Worm (Caenorhabditis elegans) whole organism, young adult: ENCODE data around the gene C31B8.16.

ENCODE experiments used
- B0019.2 ChIP-seq: fragments of 200-800 bp; sonication (Bioruptor generic); conservative IDR thresholded peaks from 2 replicates; pipeline ENCODE4 v1.3.6; 2022; ENCODE audit warnings: missing genetic modification reagents, missing genetic modification characterization, missing compliant biosample characterization
- C06A6.2 ChIP-seq: fragments of 200-800 bp; sonication (Bioruptor generic); conservative IDR thresholded peaks from 2 replicates; pipeline ENCODE4 v1.3.6; 2022; ENCODE audit warnings: missing genetic modification characterization, missing compliant biosample characterization
- F10E7.11 ChIP-seq: sonication (generic microtip); optimal IDR thresholded peaks from 2 replicates; lab custom pipeline; 2017; ENCODE audit warnings: mild to moderate bottlenecking, missing genetic modification characterization, moderate library complexity, missing compliant biosample characterization
- F23B12.7 ChIP-seq: sonication (generic microtip); optimal IDR thresholded peaks from 2 replicates; lab custom pipeline; 2017; ENCODE audit warnings: missing genetic modification characterization, mild to moderate bottlenecking, missing compliant biosample characterization, antibody characterized with exemption, moderate library complexity; ENCODE audit not compliant: insufficient read depth
- F37B4.10 ChIP-seq: fragments of 200-800 bp; sonication (Bioruptor generic); IDR thresholded peaks from 2 replicates; pipeline ENCODE4 v1.3.6; 2022; ENCODE audit warnings: missing genetic modification characterization, missing compliant biosample characterization
- F55B11.4 ChIP-seq: sonication (generic microtip); optimal IDR thresholded peaks from 2 replicates; lab custom pipeline; 2016; ENCODE audit warnings: missing compliant biosample characterization, missing genetic modification characterization, borderline replicate concordance; ENCODE audit not compliant: insufficient read depth
- Y79H2A.3 ChIP-seq: fragments of 200-800 bp; sonication (Bioruptor generic); conservative IDR thresholded peaks from 2 replicates; pipeline ENCODE4 v1.3.6; 2022; ENCODE audit warnings: missing genetic modification reagents, missing genetic modification characterization, missing compliant biosample characterization
- akir-1 ChIP-seq: fragments of 200-800 bp; sonication (Bioruptor generic); optimal IDR thresholded peaks from 2 replicates; lab custom pipeline; 2018; ENCODE audit warnings: mild to moderate bottlenecking, missing genetic modification characterization, moderate library complexity, missing compliant biosample characterization
- attf-6 ChIP-seq: fragments of 200-800 bp; sonication (Bioruptor generic); IDR thresholded peaks from 2 replicates; pipeline ENCODE4 v1.3.6; 2022; ENCODE audit warnings: missing genetic modification reagents, missing genetic modification characterization, missing compliant biosample characterization
- ceh-27 ChIP-seq: fragments of 200-800 bp; sonication (Bioruptor generic); optimal IDR thresholded peaks from 2 replicates; lab custom pipeline; 2018; ENCODE audit warnings: mild to moderate bottlenecking, missing genetic modification characterization, moderate library complexity, missing compliant biosample characterization
- ceh-79 ChIP-seq: sonication (generic microtip); optimal IDR thresholded peaks from 2 replicates; lab custom pipeline; 2017; ENCODE audit warnings: mild to moderate bottlenecking, missing genetic modification characterization, missing compliant biosample characterization
- dpl-1 ChIP-seq: fragments of 150-350 bp; optimal IDR thresholded peaks from 2 replicates; lab custom pipeline; 2014; ENCODE audit warnings: missing biosample characterization, missing genetic modification reagents, missing genetic modification characterization
- gei-17 ChIP-seq: fragments of 200-800 bp; sonication (Bioruptor generic); optimal IDR thresholded peaks from 2 replicates; lab custom pipeline; 2018; ENCODE audit warnings: mild to moderate bottlenecking, missing genetic modification characterization, missing compliant biosample characterization
- him-1 ChIP-seq: sonication (generic microtip); optimal IDR thresholded peaks from 2 replicates; lab custom pipeline; 2016; ENCODE audit warnings: missing genotype, missing genetic modification reagents, missing genetic modification characterization, missing compliant biosample characterization
- hlh-12 ChIP-seq: sonication (generic microtip); optimal IDR thresholded peaks from 2 replicates; lab custom pipeline; 2016; ENCODE audit warnings: missing genetic modification characterization, missing compliant biosample characterization
- hmg-1.2 ChIP-seq: fragments of 200-800 bp; sonication (Bioruptor generic); IDR thresholded peaks from 2 replicates; pipeline ENCODE4 v1.3.6; 2022; ENCODE audit warnings: missing genetic modification reagents, missing genetic modification characterization, missing compliant biosample characterization
- hsf-1 ChIP-seq: fragments of 200-800 bp; sonication (Bioruptor generic); IDR thresholded peaks from 2 replicates; pipeline ENCODE4 v1.3.6; 2022; ENCODE audit warnings: missing genetic modification reagents, missing genetic modification characterization, missing compliant biosample characterization
- lag-1 ChIP-seq: fragments of 200-800 bp; sonication (Bioruptor generic); IDR thresholded peaks from 2 replicates; pipeline ENCODE4 v1.3.6; 2022; ENCODE audit warnings: missing genetic modification reagents, missing genetic modification characterization, missing compliant biosample characterization
- lin-26 ChIP-seq: fragments of 200-800 bp; sonication (Bioruptor generic); IDR thresholded peaks from 2 replicates; pipeline ENCODE4 v1.3.6; 2022; ENCODE audit warnings: missing genetic modification reagents, missing genetic modification characterization, missing compliant biosample characterization
- lin-35 ChIP-seq, 3 experiments: fragments of 150-350 bp in 2 of 3; sonication (generic microtip) in 1 of 3; optimal IDR thresholded peaks; 2 replicates each; lab custom pipeline; 2014 to 2018; ENCODE audit warnings: missing biosample characterization in 3 of 3, missing genetic modification characterization in 3 of 3, missing genetic modification reagents in 3 of 3
- madf-3 ChIP-seq: fragments of 200-800 bp; sonication (Bioruptor generic); IDR thresholded peaks from 2 replicates; pipeline ENCODE4 v1.3.6; 2022; ENCODE audit warnings: missing genetic modification reagents, missing genetic modification characterization, missing compliant biosample characterization
- mel-28 ChIP-seq: sonication (generic microtip); optimal IDR thresholded peaks from 2 replicates; lab custom pipeline; 2016; ENCODE audit warnings: borderline replicate concordance, mild to moderate bottlenecking, missing genetic modification characterization, missing compliant biosample characterization
- mes-4 ChIP-seq: sonication (generic microtip); optimal IDR thresholded peaks from 2 replicates; lab custom pipeline; 2016; ENCODE audit warnings: missing genotype, missing genetic modification characterization, missing compliant biosample characterization
- mxl-1 ChIP-seq: sonication (generic microtip); optimal IDR thresholded peaks from 2 replicates; lab custom pipeline; 2016; ENCODE audit warnings: missing genetic modification characterization, missing compliant biosample characterization
- nhr-27 ChIP-seq: fragments of 200-800 bp; sonication (Bioruptor generic); optimal IDR thresholded peaks from 2 replicates; lab custom pipeline; 2018; ENCODE audit warnings: mild to moderate bottlenecking, missing genetic modification characterization, moderate library complexity, missing compliant biosample characterization
- nhr-80 ChIP-seq: sonication (generic microtip); optimal IDR thresholded peaks from 2 replicates; lab custom pipeline; 2016; ENCODE audit warnings: missing genetic modification characterization, missing compliant biosample characterization
- pbrm-1 ChIP-seq: fragments of 200-800 bp; sonication (Bioruptor generic); IDR thresholded peaks from 2 replicates; pipeline ENCODE4 v1.3.6; 2022; ENCODE audit warnings: missing genetic modification reagents, missing genetic modification characterization, missing compliant biosample characterization
- pha-4 ChIP-seq: fragments of 150-350 bp; sonication (generic microtip); optimal IDR thresholded peaks from 2 replicates; lab custom pipeline; 2014; ENCODE audit warnings: missing biosample characterization, missing genetic modification reagents, missing genetic modification characterization
- repo-1 ChIP-seq: sonication (generic microtip); optimal IDR thresholded peaks from 2 replicates; lab custom pipeline; 2017; ENCODE audit warnings: mild to moderate bottlenecking, missing genetic modification characterization, missing compliant biosample characterization
- snpc-1.1 ChIP-seq: sonication (generic microtip); optimal IDR thresholded peaks from 2 replicates; lab custom pipeline; 2017; ENCODE audit warnings: missing genetic modification characterization, mild to moderate bottlenecking, missing compliant biosample characterization, antibody characterized with exemption, moderate library complexity, missing genotype, missing genetic modification reagents; ENCODE audit not compliant: insufficient read depth
- sptf-2 ChIP-seq: fragments of 200-800 bp; sonication (Bioruptor generic); optimal IDR thresholded peaks from 2 replicates; lab custom pipeline; 2018; ENCODE audit warnings: mild to moderate bottlenecking, missing genetic modification characterization, missing compliant biosample characterization
- unc-62 ChIP-seq: fragments of 150-350 bp; optimal IDR thresholded peaks from 2 replicates; lab custom pipeline; 2014; ENCODE audit warnings: missing biosample characterization, missing genetic modification reagents, missing genetic modification characterization
- ztf-26 ChIP-seq: sonication (generic microtip); optimal IDR thresholded peaks from 2 replicates; lab custom pipeline; 2017; ENCODE audit warnings: missing genetic modification characterization, missing compliant biosample characterization
- ztf-6 ChIP-seq: fragments of 200-800 bp; sonication (Bioruptor generic); IDR thresholded peaks from 2 replicates; pipeline ENCODE4 v1.3.6; 2022; ENCODE audit warnings: missing genetic modification reagents, missing genetic modification characterization, missing compliant biosample characterization

Gene C31B8.16

DNA sequence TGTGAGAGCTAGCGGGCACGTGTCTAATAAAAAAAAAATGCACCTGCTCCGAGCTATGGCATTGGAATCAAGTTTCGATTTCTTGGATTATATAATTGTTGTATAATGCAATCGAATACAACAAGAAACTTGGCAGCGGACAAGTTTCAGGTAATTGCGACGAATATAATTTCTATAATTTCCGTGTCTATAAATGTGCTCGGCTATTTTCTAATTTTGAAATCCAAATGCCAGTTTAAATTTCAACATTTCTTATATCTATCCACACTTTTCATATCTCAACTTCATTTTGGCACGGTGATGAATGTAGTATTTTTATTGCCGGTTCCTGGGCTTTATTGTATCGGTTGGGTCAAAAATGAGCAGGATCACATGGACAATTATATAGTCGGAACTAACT is at the start of gene C31B8.16:
Gene C31B8.16 (plus strand): TSS at position 301 of the 400 bp plus-strand sequence.
- TF ChIP-seq lin-26 (GFP tag; lab: Robert Waterston, UW) (no peak), dpl-1 (GFP tag; lab: Kevin White, UChicago) (no peak), C06A6.2 (GFP tag; lab: Robert Waterston, UW) (no peak), akir-1 (GFP tag; lab: Kevin White, UChicago) (no peak), snpc-1.1 (tag; lab: Kevin White, UChicago) (no peak), Y79H2A.3 (GFP tag; lab: Robert Waterston, UW) (no peak), ztf-26 (tag; lab: Kevin White, UChicago) (no peak), unc-62 (no peak)

ce11 chrV:2880356-2880755 is 49.5 kb upstream of the C31B8.16 start:
- no peak for TF ChIP-seq pbrm-1
- TF ChIP-seq nhr-80 = peak; percentile 45
- TF ChIP-seq, all 124 proteins: peak for 1

DNA sequence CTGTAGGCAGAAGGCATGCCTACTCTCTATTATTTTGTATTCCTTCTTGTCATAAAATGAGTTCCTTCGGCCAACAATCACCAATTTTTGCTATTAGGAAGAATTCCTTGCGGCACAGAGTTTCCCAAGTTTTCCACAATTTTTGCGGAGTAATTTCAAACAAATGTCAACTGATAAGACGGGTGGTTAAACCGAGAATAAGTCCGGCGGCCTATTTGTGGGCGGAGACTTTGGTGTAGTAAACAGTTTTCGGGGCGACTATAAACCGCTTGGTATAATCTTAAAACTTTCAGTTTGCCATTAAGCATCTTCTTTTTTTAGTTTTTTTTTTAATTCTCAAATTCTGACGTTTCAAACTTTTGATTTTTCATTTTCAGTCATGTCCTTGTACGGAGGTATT is 48.8 kb upstream of the C31B8.16 start, which contains the start of gene ifc-1:
Gene ifc-1 (plus strand): TSS at position 378 of the 400 bp plus-strand sequence.
- TF ChIP-seq him-1 (tag; lab: Kevin White, UChicago) = no peak
- no peak for TF ChIP-seq lin-35 (GFP tag; optimal IDR thresholded peaks at IDR 0.05; lab: Kevin White, UChicago)
- TF ChIP-seq ceh-79 (tag; lab: Kevin White, UChicago) = no peak
- no peak for TF ChIP-seq madf-3
- no peak for TF ChIP-seq lag-1 (GFP tag; lab: Robert Waterston, UW)
- no peak for TF ChIP-seq B0019.2 (GFP tag; lab: Robert Waterston, UW)
- TF ChIP-seq mxl-1 = no peak
- no peak for TF ChIP-seq nhr-27
- no peak for TF ChIP-seq mes-4 (tag; lab: Kevin White, UChicago)
- TF ChIP-seq hsf-1 (GFP tag; lab: Robert Waterston, UW) = no peak
- no peak for TF ChIP-seq ceh-27 (GFP tag; lab: Kevin White, UChicago)
- TF ChIP-seq F10E7.11 = no peak
- TF ChIP-seq ztf-6 (GFP tag; lab: Robert Waterston, UW) = no peak
- no peak for TF ChIP-seq hmg-1.2 (GFP tag; lab: Robert Waterston, UW)
- no peak for TF ChIP-seq repo-1
- no peak for TF ChIP-seq sptf-2 (GFP tag; lab: Kevin White, UChicago)
- no peak for TF ChIP-seq hlh-12 (tag; lab: Kevin White, UChicago)
- no peak for TF ChIP-seq F23B12.7 (tag; lab: Kevin White, UChicago)
- TF ChIP-seq, all 124 proteins: peak for 0

- TF ChIP-seq gei-17 = no peak
- TF ChIP-seq attf-6 = no peak
- peak; percentile 34 for TF ChIP-seq pha-4 (tag; lab: Kevin White, UChicago)
- TF ChIP-seq nhr-80 = peak; percentile 23
Observed at ce11 chrV:2881565-2881964, 48.3 kb upstream of the C31B8.16 start.

DNA sequence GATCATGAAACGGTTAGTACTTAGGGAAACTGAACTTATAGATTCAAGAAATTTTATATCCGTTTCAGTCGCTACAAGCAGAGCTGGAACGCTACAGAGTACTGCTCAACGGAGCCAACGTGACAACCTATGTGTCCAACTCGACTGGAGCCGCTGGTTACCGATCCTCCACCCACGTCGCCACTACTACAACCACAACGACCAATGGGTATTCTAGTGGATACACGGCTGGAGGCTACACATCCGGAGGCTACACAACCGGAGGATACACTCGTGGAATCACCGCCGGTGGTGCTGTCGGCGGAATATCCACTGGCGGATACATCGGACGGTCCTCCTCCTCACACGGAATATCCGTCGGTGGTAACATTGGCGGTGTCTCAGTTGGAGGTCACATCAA is 46.8 kb upstream of the C31B8.16 start:
- no peak for TF ChIP-seq F55B11.4
- TF ChIP-seq madf-3 = 0 out of 2 replicates have a peak, but pooled peaks have one; percentile 41
- no peak for TF ChIP-seq mel-28
- peak; percentile 96; the same call in 1 of the 2 replicates for TF ChIP-seq F37B4.10 (GFP tag; lab: Robert Waterston, UW)
- no peak for TF ChIP-seq attf-6
- TF ChIP-seq, all 124 proteins: peak for 2
